Fruit fly (Drosophila melanogaster): Measurements from ENCODE around the gene CG43050.

- no peak for TF ChIP-seq BtbVII (GFP tag; optimal IDR thresholded peaks at IDR 0.05)
- no peak for TF ChIP-seq Med (GFP tag)
- no peak for TF ChIP-seq ranshi (GFP tag; IDR thresholded peaks at IDR 0.05)
- no peak for TF ChIP-seq CG1832 (GFP tag; optimal IDR thresholded peaks at IDR 0.05)
- TF ChIP-seq CG12236 (GFP tag; optimal IDR thresholded peaks at IDR 0.05), result no peak
- TF ChIP-seq so (GFP tag; IDR thresholded peaks at IDR 0.05), result no peak
- no peak for TF ChIP-seq CG8089 (GFP tag; optimal IDR thresholded peaks at IDR 0.05)
- no peak for TF ChIP-seq Stat92E (GFP tag; optimal IDR thresholded peaks at IDR 0.05)
These were observed 30.5 kb upstream of the CG43050 start for dm6 chr2L:13088550-13088949.

All from whole organism, embryonic.